Fruit fly (Drosophila melanogaster) whole organism, wandering third instar larva: ENCODE data around the gene crn.

Source experiments
- br ChIP-seq: fragments of 200-800 bp; sonication (Bioruptor generic); optimal IDR thresholded peaks from 2 replicates; lab custom pipeline; 2016; ENCODE audit warnings: missing biosample characterization, missing genetic modification characterization
- foxo ChIP-seq, 2 experiments: fragments of 200-800 bp; sonication (Bioruptor generic); optimal IDR thresholded peaks; 2 replicates in 1 of 2; 3 replicates in 1 of 2; lab custom pipeline; 2016 to 2017; ENCODE audit warnings: missing biosample characterization in 2 of 2, missing genetic modification characterization in 2 of 2
- fru ChIP-seq: fragments of 200-800 bp; sonication (Bioruptor generic); optimal IDR thresholded peaks from 3 replicates; lab custom pipeline; 2016; ENCODE audit warnings: missing biosample characterization, mild to moderate bottlenecking, missing genetic modification characterization
- pan ChIP-seq: fragments of >200 bp; optimal IDR thresholded peaks from 2 replicates; lab custom pipeline; 2017
- psq ChIP-seq: fragments of 200-800 bp; sonication (Bioruptor generic); optimal IDR thresholded peaks from 3 replicates; lab custom pipeline; 2017; ENCODE audit warnings: missing biosample characterization, mild to moderate bottlenecking, missing genetic modification characterization, moderate library complexity
- usp ChIP-seq: fragments of >200 bp; optimal IDR thresholded peaks from 2 replicates; lab custom pipeline; 2017; ENCODE audit warnings: missing biosample characterization, missing genetic modification characterization

DNA sequence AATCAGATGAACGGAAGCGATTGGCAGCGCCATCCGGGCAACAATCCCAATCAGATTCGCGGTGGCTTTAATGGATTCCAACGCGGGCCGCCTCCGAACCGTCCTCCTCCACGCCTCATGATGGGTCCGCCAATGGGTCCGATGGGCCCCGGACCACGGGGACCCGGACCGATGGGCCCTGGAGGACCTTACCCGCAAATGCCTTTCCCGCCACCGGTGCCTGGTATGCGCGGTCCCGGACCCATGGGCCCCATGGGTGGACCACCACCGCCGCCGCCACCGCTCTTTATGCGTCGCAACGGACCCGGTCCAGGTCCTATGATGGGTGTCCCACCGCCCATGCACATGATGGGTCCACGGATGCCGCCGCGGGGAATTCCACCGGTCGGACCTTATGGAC is 6.9 kb downstream of the crn start:
- TF ChIP-seq foxo (GFP tag; optimal IDR thresholded peaks at IDR 0.05; lab: Kevin White, UChicago) (no peak), psq (no peak), usp (GFP tag; lab: Kevin White, UChicago) (no peak), pan (lab: Kevin White, UChicago) (no peak), fru (GFP tag; lab: Kevin White, UChicago) (no peak), br (no peak)
